Worm (Caenorhabditis elegans): ENCODE data around the gene brc-1.

ce11 chrIII:3812369-3812993 is 50.3 kb downstream of the brc-1 start:
- TF ChIP-seq F49E8.2 (tag; optimal IDR thresholded peaks at IDR 0.05; ENCODE audit: borderline replicate concordance) (no peak), nhr-237 (tag; optimal IDR thresholded peaks at IDR 0.05) (no peak), ama-1 (optimal IDR thresholded peaks at IDR 0.05) (no peak), lin-15B (tag; optimal IDR thresholded peaks at IDR 0.05) (no peak), F26F4.8 (GFP tag; conservative IDR thresholded peaks at IDR 0.05) (no peak), dpl-1 (GFP tag; optimal IDR thresholded peaks at IDR 0.05) (no peak), unc-39 (tag; optimal IDR thresholded peaks at IDR 0.05) (no peak), ZK546.5 (tag; optimal IDR thresholded peaks at IDR 0.05) (no peak), Y48G9A.11 (GFP tag; IDR thresholded peaks at IDR 0.05) (no peak), nhr-41 (GFP tag; IDR thresholded peaks at IDR 0.05) (no peak), arid-1 (GFP tag; conservative IDR thresholded peaks at IDR 0.05) (no peak)
